Fruit fly (Drosophila melanogaster): ENCODE results near the gene CG18557.

Gene CG18557

DNA sequence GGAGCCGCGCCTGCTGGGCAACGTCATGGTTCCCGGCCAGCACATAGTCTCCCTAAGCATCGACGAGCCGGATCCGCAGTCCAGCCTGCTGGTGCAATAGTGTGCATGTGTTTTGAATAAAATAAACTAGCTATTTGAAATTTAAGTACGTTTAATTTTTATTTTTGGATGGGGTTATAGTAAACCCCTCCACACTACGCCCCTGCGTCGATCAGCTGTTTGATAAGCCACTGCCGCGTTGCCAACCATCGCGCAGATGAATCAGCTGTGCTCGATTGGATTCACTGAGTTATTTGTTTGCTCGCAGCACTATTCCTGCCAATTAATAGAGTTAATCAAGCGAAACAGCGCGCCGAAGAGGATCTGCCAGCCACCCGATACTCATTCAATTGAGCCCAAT lies 33.3 kb upstream of the CG18557 start, which contains the start of gene RabGGTb (continued):
- TF ChIP-seq CG10669 (GFP tag; optimal IDR thresholded peaks at IDR 0.05) (peak; percentile 17), Eip78C (GFP tag) (peak; percentile 75), Sox14 (GFP tag; optimal IDR thresholded peaks at IDR 0.05) (peak; percentile 57), ss (GFP tag; optimal IDR thresholded peaks at IDR 0.05) (peak in 1 of 2 experiments; percentile 12), Hr39 (GFP tag; optimal IDR thresholded peaks at IDR 0.05) (peak; percentile 77), net (GFP tag; optimal IDR thresholded peaks at IDR 0.05) (peak; percentile 59), spab (GFP tag; optimal IDR thresholded peaks at IDR 0.05) (no peak), fd59A (GFP tag; optimal IDR thresholded peaks at IDR 0.05) (peak; percentile 21), Blimp-1 (GFP tag; optimal IDR thresholded peaks at IDR 0.05) (no peak), CG6808 (GFP tag; optimal IDR thresholded peaks at IDR 0.05) (peak; percentile 35), eg (GFP tag; IDR thresholded peaks at IDR 0.05) (peak; percentile 85), Ets21C (GFP tag; optimal IDR thresholded peaks at IDR 0.05) (peak; percentile 25), salr (GFP tag; optimal IDR thresholded peaks at IDR 0.05) (no peak), vri (GFP tag; optimal IDR thresholded peaks at IDR 0.05) (peak; percentile 22), CG6276 (GFP tag; optimal IDR thresholded peaks at IDR 0.05) (peak; percentile 21), CG7368 (GFP tag; optimal IDR thresholded peaks at IDR 0.05) (peak; percentile 12), fd85E (GFP tag; optimal IDR thresholded peaks at IDR 0.05) (no peak), svp (GFP tag) (peak; percentile 80), CG32006 (GFP tag; optimal IDR thresholded peaks at IDR 0.05) (peak; percentile 56), Eip75B (GFP tag; optimal IDR thresholded peaks at IDR 0.05) (peak; percentile 52), Hr4 (GFP tag; optimal IDR thresholded peaks at IDR 0.05) (peak; percentile 45), pdm3 (GFP tag; optimal IDR thresholded peaks at IDR 0.05) (peak; percentile 52), Sox15 (GFP tag; optimal IDR thresholded peaks at IDR 0.05) (no peak)

DNA sequence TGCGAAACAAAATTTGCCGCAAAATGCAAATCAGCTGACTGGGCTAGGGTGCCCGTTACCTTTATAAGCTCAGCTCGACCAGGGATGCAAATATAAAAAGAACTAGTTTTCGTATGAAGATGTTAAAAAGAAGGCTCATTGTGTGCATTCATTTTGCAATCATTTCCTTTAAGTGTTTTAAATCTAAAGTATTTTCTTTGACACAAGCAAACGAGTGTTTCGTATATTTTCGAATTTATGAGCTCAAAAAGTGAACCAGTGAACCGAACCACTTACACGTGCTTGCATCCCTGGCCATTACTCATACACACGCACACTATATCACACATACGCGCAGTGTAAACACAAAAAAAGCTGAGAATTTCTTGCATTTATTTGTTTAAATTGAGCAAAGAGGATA lies 32.7 kb upstream of the CG18557 start, which contains the start of the genes Prx6a and Sbat:
Gene Prx6a (minus strand): TSS at position 45 of the 400 bp plus-strand sequence.
Gene Sbat (plus strand): TSS at position 157 of the 400 bp plus-strand sequence.
- TF ChIP-seq CG3919 (GFP tag; optimal IDR thresholded peaks at IDR 0.05) (peak; percentile 55), pdm3 (GFP tag; optimal IDR thresholded peaks at IDR 0.05) (peak; percentile 69), spab (GFP tag; optimal IDR thresholded peaks at IDR 0.05) (no peak), dac (GFP tag; optimal IDR thresholded peaks at IDR 0.05) (peak; percentile 24), CG11762 (GFP tag; optimal IDR thresholded peaks at IDR 0.05; ENCODE audit: insufficient read depth) (no peak), dsx (GFP tag; optimal IDR thresholded peaks at IDR 0.05; ENCODE audit: poor library complexity, severe bottlenecking) (peak; percentile 55), fd85E (GFP tag; optimal IDR thresholded peaks at IDR 0.05) (no peak), vri (GFP tag; optimal IDR thresholded peaks at IDR 0.05) (peak; percentile 2), CG8119 (GFP tag; IDR thresholded peaks at IDR 0.05) (no peak), CG8319 (GFP tag; optimal IDR thresholded peaks at IDR 0.05) (peak; percentile 15), CG34406 (GFP tag; optimal IDR thresholded peaks at IDR 0.05) (peak; percentile 24), CG9139 (GFP tag; optimal IDR thresholded peaks at IDR 0.05) (no peak), eg (GFP tag; IDR thresholded peaks at IDR 0.05) (peak; percentile 44; the same call in 1 of the 3 replicates), CG1621 (tag; optimal IDR thresholded peaks at IDR 0.05) (peak; percentile 58), CG6854 (GFP tag; optimal IDR thresholded peaks at IDR 0.05) (no peak), fkh (GFP tag; optimal IDR thresholded peaks at IDR 0.05) (peak; percentile 94), fd59A (GFP tag; optimal IDR thresholded peaks at IDR 0.05) (peak; percentile 9), CG15336 (GFP tag; IDR thresholded peaks at IDR 0.05) (no peak), Eip78C (GFP tag) (peak; percentile 76), Hr38 (GFP tag; optimal IDR thresholded peaks at IDR 0.05) (no peak), CG31627 (GFP tag; optimal IDR thresholded peaks at IDR 0.05) (peak; percentile 78), CG7368 (GFP tag; optimal IDR thresholded peaks at IDR 0.05) (peak; percentile 53), net (GFP tag; optimal IDR thresholded peaks at IDR 0.05) (no peak), Lpt (GFP tag; optimal IDR thresholded peaks at IDR 0.05) (no peak), achi (GFP tag; optimal IDR thresholded peaks at IDR 0.05) (peak; percentile 31), CG10669 (GFP tag; optimal IDR thresholded peaks at IDR 0.05) (peak; percentile 54), CG6276 (GFP tag; optimal IDR thresholded peaks at IDR 0.05) (no peak), Gug (GFP tag; IDR thresholded peaks at IDR 0.05) (peak; percentile 63), Ets96B (tag; optimal IDR thresholded peaks at IDR 0.05) (peak; percentile 65), svp (GFP tag) (peak; percentile 73), CG6792 (GFP tag; optimal IDR thresholded peaks at IDR 0.05) (peak; percentile 51), Ets21C (GFP tag; optimal IDR thresholded peaks at IDR 0.05) (peak; percentile 55), OdsH (GFP tag; optimal IDR thresholded peaks at IDR 0.05) (peak; percentile 46), CG8632 (GFP tag; optimal IDR thresholded peaks at IDR 0.05) (peak; percentile 22), topi (GFP tag; optimal IDR thresholded peaks at IDR 0.05) (peak; percentile 60), acj6 (GFP tag; optimal IDR thresholded peaks at IDR 0.05) (peak; percentile 74), Hr39 (GFP tag; optimal IDR thresholded peaks at IDR 0.05) (peak; percentile 74), Sox102F (GFP tag; optimal IDR thresholded peaks at IDR 0.05) (peak; percentile 51), CG16779 (tag; optimal IDR thresholded peaks at IDR 0.05) (no peak), Blimp-1 (GFP tag; optimal IDR thresholded peaks at IDR 0.05) (peak; percentile 2), salr (GFP tag; optimal IDR thresholded peaks at IDR 0.05) (peak in 1 of 2 experiments; percentile 42)
